Fruit fly (Drosophila melanogaster): Measurements from ENCODE around the gene Sxl.

Sxl gene

DNA sequence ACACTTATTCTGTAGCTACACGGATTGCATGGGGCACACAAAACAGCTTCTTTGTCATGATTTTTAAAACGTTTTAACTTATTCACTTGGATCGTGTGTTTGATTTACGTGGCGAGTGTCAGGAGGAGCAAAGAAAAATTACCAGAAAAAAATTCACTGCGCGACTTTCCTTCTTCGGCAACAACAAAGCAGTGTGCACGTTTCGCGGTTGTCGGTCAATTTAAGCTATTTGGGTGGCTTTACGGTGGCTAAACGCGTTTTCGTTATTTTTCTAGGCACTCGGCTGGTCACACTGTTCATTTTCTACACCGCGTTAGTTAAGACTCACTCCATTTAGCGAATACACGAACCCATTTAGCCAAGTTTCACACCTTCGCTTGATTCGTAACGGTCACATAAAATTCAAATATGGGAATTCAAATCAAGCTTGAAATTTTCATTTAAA is at the start of gene Sxl (continued):
- TF ChIP-seq CG2116 (GFP tag; optimal IDR thresholded peaks at IDR 0.05) (peak; percentile 64), disco-r (GFP tag; optimal IDR thresholded peaks at IDR 0.05) (no peak), ken (GFP tag; IDR thresholded peaks at IDR 0.05) (0 out of 3 replicates have a peak, but pooled peaks have one; percentile 15), slp2 (GFP tag; optimal IDR thresholded peaks at IDR 0.05) (no peak), CG9437 (GFP tag; optimal IDR thresholded peaks at IDR 0.05) (no peak), CG18599 (GFP tag; optimal IDR thresholded peaks at IDR 0.05) (peak; percentile 15), Doc2 (GFP tag; IDR thresholded peaks at IDR 0.05) (no peak), tna (GFP tag; IDR thresholded peaks at IDR 0.05; ENCODE audit: partially characterized antibody) (peak; percentile 18; the same call in 1 of the 2 replicates), amos (GFP tag; IDR thresholded peaks at IDR 0.05; ENCODE audit: partially characterized antibody) (peak; percentile 48; the same call in 1 of the 2 replicates), CG4328 (GFP tag; optimal IDR thresholded peaks at IDR 0.05) (no peak), CG10147 (GFP tag; optimal IDR thresholded peaks at IDR 0.05) (no peak), CG17186 (GFP tag; optimal IDR thresholded peaks at IDR 0.05) (peak; percentile 49), CG32532 (GFP tag; IDR thresholded peaks at IDR 0.05) (peak; percentile 44; the same call in 1 of the 2 replicates), CG34224 (GFP tag; IDR thresholded peaks at IDR 0.05; ENCODE audit: partially characterized antibody) (peak; percentile 34; the same call in 1 of the 3 replicates), Gug (GFP tag; IDR thresholded peaks at IDR 0.05) (no peak), Eip74EF (GFP tag; optimal IDR thresholded peaks at IDR 0.05) (no peak), CG12071 (GFP tag; optimal IDR thresholded peaks at IDR 0.05) (no peak), Meics (GFP tag; optimal IDR thresholded peaks at IDR 0.05) (no peak), sens (GFP tag) (peak; percentile 85), sd (tag; optimal IDR thresholded peaks at IDR 0.05) (peak; percentile 47), unpg (GFP tag; optimal IDR thresholded peaks at IDR 0.05) (peak; percentile 20), insv (GFP tag; optimal IDR thresholded peaks at IDR 0.05) (peak in 1 of 2 experiments; percentile 57), CG15514 (GFP tag; optimal IDR thresholded peaks at IDR 0.05) (peak; percentile 85), CG10267 (tag; optimal IDR thresholded peaks at IDR 0.05) (peak; percentile 73), CG10543 (GFP tag; optimal IDR thresholded peaks at IDR 0.05) (peak; percentile 31)

DNA sequence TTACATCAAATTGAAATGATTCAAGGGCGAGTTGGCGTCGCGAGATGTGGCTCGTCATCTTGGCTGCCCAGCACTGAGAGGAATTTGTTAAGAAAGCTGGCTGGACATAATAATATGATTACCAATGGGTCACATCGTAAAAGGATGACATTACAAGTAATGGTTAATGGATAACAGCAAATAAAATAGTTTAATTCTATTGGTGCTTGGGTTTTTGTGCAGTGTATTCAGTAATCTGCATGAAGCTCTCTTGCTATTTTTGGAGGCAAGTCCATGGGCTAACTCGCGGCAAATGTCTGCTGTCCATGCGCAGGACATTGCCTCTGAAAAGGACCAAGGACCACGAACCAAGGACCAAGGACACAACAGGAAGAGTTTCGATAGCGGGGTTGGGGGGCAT is 43.9 kb upstream of the Sxl start:
- no peak for TF ChIP-seq HLH3B (GFP tag; IDR thresholded peaks at IDR 0.05)
- peak; percentile 31 for TF ChIP-seq CG7839 (tag; optimal IDR thresholded peaks at IDR 0.05)
- no peak for TF ChIP-seq exex (tag; optimal IDR thresholded peaks at IDR 0.05)
- no peak for TF ChIP-seq CG8388 (GFP tag; optimal IDR thresholded peaks at IDR 0.05)
- no peak for TF ChIP-seq Rx (GFP tag; IDR thresholded peaks at IDR 0.05)
- TF ChIP-seq Fer1 (GFP tag; optimal IDR thresholded peaks at IDR 0.05), result peak; percentile 29
- peak; percentile 29 for TF ChIP-seq CG11504 (tag; optimal IDR thresholded peaks at IDR 0.05)
- TF ChIP-seq CG17359 (tag; optimal IDR thresholded peaks at IDR 0.05), result peak; percentile 24
- no peak for TF ChIP-seq CG10462 (GFP tag; optimal IDR thresholded peaks at IDR 0.05)
- peak; percentile 29; the same call in 1 of the 2 replicates for TF ChIP-seq Ptx1 (GFP tag; IDR thresholded peaks at IDR 0.05)
- TF ChIP-seq CG11093 (GFP tag; IDR thresholded peaks at IDR 0.05), result no peak
- 0 out of 3 replicates have a peak, but pooled peaks have one; percentile 14 for TF ChIP-seq ci (GFP tag; IDR thresholded peaks at IDR 0.05)
- peak; percentile 46 for TF ChIP-seq row (GFP tag; IDR thresholded peaks at IDR 0.05)
- TF ChIP-seq CG10431 (GFP tag; optimal IDR thresholded peaks at IDR 0.05), result no peak
- no peak for TF ChIP-seq CG10147 (GFP tag; optimal IDR thresholded peaks at IDR 0.05)
- TF ChIP-seq CG1603 (tag; optimal IDR thresholded peaks at IDR 0.05), result peak; percentile 17
- TF ChIP-seq Hr51 (GFP tag; optimal IDR thresholded peaks at IDR 0.05), result peak in 1 of 2 experiments; percentile 34
- no peak for TF ChIP-seq CG6791 (GFP tag; IDR thresholded peaks at IDR 0.05; ENCODE audit: partially characterized antibody)
- TF ChIP-seq CG16863 (GFP tag; optimal IDR thresholded peaks at IDR 0.05), result no peak
- peak; percentile 2 for TF ChIP-seq Sox102F (GFP tag; optimal IDR thresholded peaks at IDR 0.05)
- TF ChIP-seq CG6854 (GFP tag; optimal IDR thresholded peaks at IDR 0.05), result no peak
- TF ChIP-seq grau (tag; optimal IDR thresholded peaks at IDR 0.05), result peak; percentile 0
- no peak for TF ChIP-seq Poxn (GFP tag; IDR thresholded peaks at IDR 0.05)
- peak; percentile 2 for TF ChIP-seq CG2712 (tag; optimal IDR thresholded peaks at IDR 0.05)
- peak; percentile 77 for TF ChIP-seq Ets65A (GFP tag)
